Worm (Caenorhabditis elegans) whole organism, late embryonic: ENCODE data around the gene C34C12.9.

Experiments used
- C38D4.7 ChIP-seq: fragments of 200-800 bp; sonication (Bioruptor generic); optimal IDR thresholded peaks from 2 replicates; lab custom pipeline; 2018; ENCODE audit warnings: mild to moderate bottlenecking, missing genetic modification characterization, moderate library complexity, missing compliant biosample characterization
- F13H6.1 ChIP-seq: sonication (generic microtip); optimal IDR thresholded peaks from 2 replicates; lab custom pipeline; 2016; ENCODE audit warnings: missing genetic modification characterization, missing compliant biosample characterization
- K02D7.2 ChIP-seq: sonication (generic microtip); optimal IDR thresholded peaks from 2 replicates; lab custom pipeline; 2017; ENCODE audit warnings: mild to moderate bottlenecking, missing genetic modification characterization, missing compliant biosample characterization
- K09A11.1 ChIP-seq: sonication (generic microtip); optimal IDR thresholded peaks from 2 replicates; lab custom pipeline; 2017; ENCODE audit warnings: antibody characterized with exemption, mild to moderate bottlenecking, missing genetic modification characterization, missing compliant biosample characterization; ENCODE audit not compliant: insufficient read depth
- T23F11.4 ChIP-seq: fragments of 200-800 bp; sonication (Bioruptor generic); optimal IDR thresholded peaks from 2 replicates; lab custom pipeline; 2018; ENCODE audit warnings: mild to moderate bottlenecking, missing genetic modification characterization, missing compliant biosample characterization
- Y22D7AL.16 ChIP-seq: sonication (generic microtip); optimal IDR thresholded peaks from 2 replicates; lab custom pipeline; 2016; ENCODE audit warnings: missing genetic modification characterization, missing compliant biosample characterization
- ahr-1 ChIP-seq: sonication (generic microtip); optimal IDR thresholded peaks from 2 replicates; lab custom pipeline; 2016; ENCODE audit warnings: missing genetic modification characterization, missing compliant biosample characterization
- ama-1 ChIP-seq: fragments of 150-350 bp; optimal IDR thresholded peaks from 2 replicates; lab custom pipeline; 2014
- ceh-14 ChIP-seq: sonication (generic microtip); optimal IDR thresholded peaks from 2 replicates; lab custom pipeline; 2016; ENCODE audit warnings: missing genotype, missing genetic modification characterization, missing compliant biosample characterization
- ceh-19 ChIP-seq: fragments of 200-800 bp; sonication (Bioruptor generic); optimal IDR thresholded peaks from 2 replicates; lab custom pipeline; 2018; ENCODE audit warnings: mild to moderate bottlenecking, missing genetic modification characterization, missing compliant biosample characterization
- ceh-2 ChIP-seq: sonication (generic microtip); optimal IDR thresholded peaks from 2 replicates; lab custom pipeline; 2016; ENCODE audit warnings: missing genotype, missing genetic modification characterization, missing compliant biosample characterization
- ceh-22 ChIP-seq: sonication (generic microtip); optimal IDR thresholded peaks from 2 replicates; lab custom pipeline; 2017; ENCODE audit warnings: missing biosample characterization, missing genetic modification characterization
- ceh-24 ChIP-seq: sonication (generic microtip); optimal IDR thresholded peaks from 2 replicates; lab custom pipeline; 2016; ENCODE audit warnings: mild to moderate bottlenecking, missing genetic modification characterization, missing compliant biosample characterization
- ceh-30 ChIP-seq: fragments of 150-350 bp; optimal IDR thresholded peaks from 2 replicates; lab custom pipeline; 2014; ENCODE audit warnings: missing biosample characterization, missing genetic modification characterization
- ceh-31 ChIP-seq: sonication (generic microtip); optimal IDR thresholded peaks from 2 replicates; lab custom pipeline; 2016; ENCODE audit warnings: missing genetic modification characterization, missing compliant biosample characterization
- ceh-34 ChIP-seq: sonication (generic microtip); optimal IDR thresholded peaks from 2 replicates; lab custom pipeline; 2016; ENCODE audit warnings: mild to moderate bottlenecking, missing genetic modification characterization, missing compliant biosample characterization
- ceh-48 ChIP-seq: sonication (generic microtip); optimal IDR thresholded peaks from 2 replicates; lab custom pipeline; 2016; ENCODE audit warnings: missing genetic modification characterization, inconsistent platforms, missing compliant biosample characterization
- ceh-6 ChIP-seq: fragments of 200-800 bp; sonication (Bioruptor generic); optimal IDR thresholded peaks from 2 replicates; lab custom pipeline; 2018; ENCODE audit warnings: mild to moderate bottlenecking, missing genetic modification characterization, missing compliant biosample characterization
- ceh-9 ChIP-seq: sonication (generic microtip); optimal IDR thresholded peaks from 2 replicates; lab custom pipeline; 2016; ENCODE audit warnings: mild to moderate bottlenecking, missing genetic modification characterization, inconsistent platforms, missing compliant biosample characterization
- dve-1 ChIP-seq: sonication (generic microtip); optimal IDR thresholded peaks from 2 replicates; lab custom pipeline; 2017; ENCODE audit warnings: antibody characterized with exemption, mild to moderate bottlenecking, missing genetic modification characterization, missing compliant biosample characterization
- elt-4 ChIP-seq: sonication (generic microtip); optimal IDR thresholded peaks from 2 replicates; lab custom pipeline; 2016; ENCODE audit warnings: missing genetic modification characterization, missing compliant biosample characterization
- ets-4 ChIP-seq: sonication (generic microtip); optimal IDR thresholded peaks from 2 replicates; lab custom pipeline; 2016; ENCODE audit warnings: missing genetic modification characterization, missing compliant biosample characterization
- eyg-1 ChIP-seq: sonication (generic microtip); optimal IDR thresholded peaks from 2 replicates; lab custom pipeline; 2016; ENCODE audit warnings: missing genotype, missing genetic modification characterization, missing compliant biosample characterization
- fax-1 ChIP-seq: sonication (generic microtip); optimal IDR thresholded peaks from 2 replicates; lab custom pipeline; 2016; ENCODE audit warnings: missing genotype, missing genetic modification characterization, missing compliant biosample characterization
- fkh-10 ChIP-seq: fragments of 150-350 bp; optimal IDR thresholded peaks from 2 replicates; lab custom pipeline; 2014; ENCODE audit warnings: missing biosample characterization, missing genetic modification reagents, missing genetic modification characterization
- fkh-6 ChIP-seq: sonication (generic microtip); optimal IDR thresholded peaks from 2 replicates; lab custom pipeline; 2016; ENCODE audit warnings: missing genetic modification characterization, missing compliant biosample characterization
- gmeb-2 ChIP-seq: sonication (generic microtip); optimal IDR thresholded peaks from 2 replicates; lab custom pipeline; 2016; ENCODE audit warnings: missing genetic modification characterization, inconsistent platforms, missing compliant biosample characterization
- hlh-15 ChIP-seq: sonication (generic microtip); optimal IDR thresholded peaks from 2 replicates; lab custom pipeline; 2016; ENCODE audit warnings: missing genetic modification characterization, missing compliant biosample characterization
- hlh-30 ChIP-seq: sonication (generic microtip); optimal IDR thresholded peaks from 2 replicates; lab custom pipeline; 2017; ENCODE audit warnings: antibody characterized with exemption, missing genetic modification characterization, missing compliant biosample characterization; ENCODE audit not compliant: insufficient read depth
- hlh-6 ChIP-seq: sonication (generic microtip); optimal IDR thresholded peaks from 2 replicates; lab custom pipeline; 2016; ENCODE audit warnings: missing genotype, missing genetic modification characterization, missing compliant biosample characterization
- hlh-8 ChIP-seq: sonication (generic microtip); optimal IDR thresholded peaks from 2 replicates; lab custom pipeline; 2016; ENCODE audit warnings: missing genotype, missing genetic modification characterization, missing compliant biosample characterization
- lim-6 ChIP-seq: sonication (generic microtip); optimal IDR thresholded peaks from 2 replicates; lab custom pipeline; 2016; ENCODE audit warnings: missing genetic modification characterization, missing compliant biosample characterization
- lin-11 ChIP-seq: fragments of 200-800 bp; sonication (Bioruptor generic); optimal IDR thresholded peaks from 2 replicates; lab custom pipeline; 2018; ENCODE audit warnings: mild to moderate bottlenecking, missing genetic modification characterization, missing compliant biosample characterization
- madf-2 ChIP-seq: sonication (generic microtip); optimal IDR thresholded peaks from 2 replicates; lab custom pipeline; 2017; ENCODE audit warnings: missing genetic modification characterization, missing compliant biosample characterization
- mec-3 ChIP-seq: sonication (generic microtip); optimal IDR thresholded peaks from 2 replicates; lab custom pipeline; 2016; ENCODE audit warnings: borderline replicate concordance, missing genetic modification characterization, missing compliant biosample characterization
- nfya-1 ChIP-seq: sonication (generic microtip); optimal IDR thresholded peaks from 2 replicates; lab custom pipeline; 2017; ENCODE audit warnings: missing genetic modification characterization, mild to moderate bottlenecking, missing compliant biosample characterization, antibody characterized with exemption, moderate library complexity
- nhr-11 ChIP-seq: fragments of 150-350 bp; optimal IDR thresholded peaks from 2 replicates; lab custom pipeline; 2014; ENCODE audit warnings: missing biosample characterization, missing genetic modification characterization
- npax-4 ChIP-seq: sonication (generic microtip); optimal IDR thresholded peaks from 2 replicates; lab custom pipeline; 2016; ENCODE audit warnings: missing genetic modification characterization, missing compliant biosample characterization
- pag-3 ChIP-seq: sonication (generic microtip); optimal IDR thresholded peaks from 2 replicates; lab custom pipeline; 2016; ENCODE audit warnings: missing compliant biosample characterization, missing genetic modification characterization, borderline replicate concordance
- pat-9 ChIP-seq: fragments of 200-800 bp; sonication (Bioruptor generic); optimal IDR thresholded peaks from 2 replicates; lab custom pipeline; 2018; ENCODE audit warnings: mild to moderate bottlenecking, missing genetic modification characterization, moderate library complexity, missing compliant biosample characterization
- pax-1 ChIP-seq: fragments of 150-350 bp; optimal IDR thresholded peaks from 2 replicates; lab custom pipeline; 2014; ENCODE audit warnings: missing biosample characterization, missing genetic modification characterization
- pqm-1 ChIP-seq: sonication (generic microtip); optimal IDR thresholded peaks from 2 replicates; lab custom pipeline; 2016; ENCODE audit warnings: missing genetic modification characterization, missing compliant biosample characterization
- rnt-1 ChIP-seq: sonication (generic microtip); optimal IDR thresholded peaks from 2 replicates; lab custom pipeline; 2016; ENCODE audit warnings: missing genetic modification characterization, missing compliant biosample characterization
- sdc-2 ChIP-seq: sonication (generic microtip); optimal IDR thresholded peaks from 2 replicates; lab custom pipeline; 2016; ENCODE audit warnings: missing genotype, missing genetic modification characterization, missing compliant biosample characterization
- sox-4 ChIP-seq: sonication (generic microtip); optimal IDR thresholded peaks from 2 replicates; lab custom pipeline; 2017; ENCODE audit warnings: mild to moderate bottlenecking, missing genetic modification characterization, inconsistent platforms, missing compliant biosample characterization
- syd-9 ChIP-seq: sonication (generic microtip); optimal IDR thresholded peaks from 2 replicates; lab custom pipeline; 2016; ENCODE audit warnings: mild to moderate bottlenecking, missing genetic modification characterization, moderate library complexity, missing compliant biosample characterization
- tbx-2 ChIP-seq: sonication (generic microtip); optimal IDR thresholded peaks from 2 replicates; lab custom pipeline; 2016; ENCODE audit warnings: missing genetic modification characterization, missing compliant biosample characterization
- tbx-7 ChIP-seq: sonication (generic microtip); optimal IDR thresholded peaks from 2 replicates; lab custom pipeline; 2016; ENCODE audit warnings: missing genotype, missing genetic modification characterization, missing compliant biosample characterization
- ttx-3 ChIP-seq: sonication (generic microtip); optimal IDR thresholded peaks from 2 replicates; lab custom pipeline; 2016; ENCODE audit warnings: missing genetic modification reagents, missing genetic modification characterization, missing compliant biosample characterization
- unc-42 ChIP-seq: sonication (generic microtip); optimal IDR thresholded peaks from 2 replicates; lab custom pipeline; 2016; ENCODE audit warnings: missing genotype, missing genetic modification characterization, missing compliant biosample characterization
- unc-55 ChIP-seq: sonication (generic microtip); optimal IDR thresholded peaks from 2 replicates; lab custom pipeline; 2017; ENCODE audit warnings: missing biosample characterization, missing genetic modification reagents, missing genetic modification characterization
- unc-86 ChIP-seq: sonication (generic microtip); optimal IDR thresholded peaks from 2 replicates; lab custom pipeline; 2016; ENCODE audit warnings: missing genetic modification characterization, missing compliant biosample characterization
- zip-5 ChIP-seq: sonication (generic microtip); optimal IDR thresholded peaks from 2 replicates; lab custom pipeline; 2016; ENCODE audit warnings: missing genetic modification characterization, missing compliant biosample characterization
- ztf-16 ChIP-seq: sonication (generic microtip); optimal IDR thresholded peaks from 2 replicates; lab custom pipeline; 2017; ENCODE audit warnings: missing genetic modification characterization, missing compliant biosample characterization

C34C12.9 gene

DNA sequence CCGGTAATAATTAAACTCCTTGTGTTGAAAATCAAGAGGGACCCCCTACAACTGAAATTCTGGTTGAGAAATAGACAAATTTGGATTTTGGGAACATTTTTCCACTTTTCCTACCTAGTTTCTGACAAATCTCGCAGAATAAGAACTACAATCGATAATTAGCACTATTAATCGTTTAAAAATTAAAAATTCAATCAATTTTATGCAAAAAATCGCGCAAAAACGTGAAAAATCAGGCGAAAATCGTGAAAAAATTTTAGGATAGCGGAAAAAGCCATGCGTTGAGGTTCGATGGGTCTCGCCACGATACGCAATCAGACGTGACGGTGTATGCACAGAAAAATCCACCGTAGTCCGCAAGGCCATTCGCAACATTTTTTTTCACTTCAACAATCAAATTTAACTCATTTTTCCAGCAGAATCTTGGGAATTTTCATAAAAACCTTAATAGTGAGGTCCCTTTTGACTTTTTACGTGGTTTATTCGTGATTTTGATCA, 29.8 kb upstream of the C34C12.9 start, which contains the start of gene lias-1:
lias-1 (minus strand) TSS at position 51 of the 498 bp plus-strand sequence.
- TF ChIP-seq ceh-34 (tag; lab: Kevin White, UChicago) (peak; percentile 42), fkh-6 (tag; lab: Kevin White, UChicago) (no peak), ets-4 (no peak), sox-4 (tag; lab: Kevin White, UChicago) (no peak), zip-5 (tag; lab: Kevin White, UChicago) (no peak), hlh-15 (tag; lab: Kevin White, UChicago) (no peak), lin-11 (tag; lab: Kevin White, UChicago) (no peak), ceh-24 (tag; lab: Kevin White, UChicago) (peak; percentile 38), ttx-3 (tag; lab: Kevin White, UChicago) (peak; percentile 13), eyg-1 (tag; lab: Kevin White, UChicago) (no peak), dve-1 (tag; lab: Kevin White, UChicago) (peak; percentile 15), ceh-2 (peak; percentile 44), gmeb-2 (tag; lab: Kevin White, UChicago) (no peak), C38D4.7 (no peak), unc-42 (peak; percentile 65), lim-6 (no peak), tbx-7 (tag; lab: Kevin White, UChicago) (no peak), fkh-10 (no peak), hlh-6 (no peak), ceh-30 (tag; lab: Kevin White, UChicago) (peak; percentile 54), unc-86 (peak; percentile 19), ceh-6 (GFP tag; lab: Kevin White, UChicago) (no peak), pag-3 (tag; lab: Kevin White, UChicago) (no peak), ama-1 (lab: Kevin White, UChicago) (no peak), ceh-22 (tag; lab: Kevin White, UChicago) (no peak), madf-2 (peak; percentile 35), fax-1 (tag; lab: Kevin White, UChicago) (no peak), sdc-2 (tag; lab: Kevin White, UChicago) (no peak), pat-9 (tag; lab: Kevin White, UChicago) (no peak), pax-1 (tag; lab: Kevin White, UChicago) (peak; percentile 67), ztf-16 (tag; lab: Kevin White, UChicago) (peak; percentile 52), F13H6.1 (tag; lab: Kevin White, UChicago) (no peak), nhr-11 (tag; lab: Kevin White, UChicago) (no peak), hlh-8 (tag; lab: Kevin White, UChicago) (no peak), Y22D7AL.16 (tag; lab: Kevin White, UChicago) (no peak), ceh-9 (tag; lab: Kevin White, UChicago) (no peak), nfya-1 (tag; lab: Kevin White, UChicago) (peak; percentile 86), elt-4 (tag; lab: Kevin White, UChicago) (no peak), ceh-31 (tag; lab: Kevin White, UChicago) (peak; percentile 60), rnt-1 (tag; lab: Kevin White, UChicago) (peak; percentile 3), ceh-19 (GFP tag; lab: Kevin White, UChicago) (no peak), npax-4 (tag; lab: Kevin White, UChicago) (no peak), K09A11.1 (tag; lab: Kevin White, UChicago) (no peak), T23F11.4 (GFP tag; lab: Kevin White, UChicago) (no peak), ceh-14 (tag; lab: Kevin White, UChicago) (peak; percentile 32), K02D7.2 (tag; lab: Kevin White, UChicago) (no peak), unc-55 (GFP tag; lab: Kevin White, UChicago) (peak; percentile 54), tbx-2 (peak; percentile 75), pqm-1 (tag; lab: Kevin White, UChicago) (peak; percentile 21), syd-9 (no peak), hlh-30 (tag; lab: Kevin White, UChicago) (peak; percentile 48), mec-3 (tag; lab: Kevin White, UChicago) (no peak), ahr-1 (tag; lab: Kevin White, UChicago) (no peak), ceh-48 (tag; lab: Kevin White, UChicago) (peak; percentile 5)
